Fruit fly (Drosophila melanogaster) whole organism, larva: ENCODE data around the gene CG9257.

Experiments used
- noc ChIP-seq: fragments of 200-800 bp; sonication (Bioruptor generic); optimal IDR thresholded peaks from 3 replicates; lab custom pipeline; 2019; ENCODE audit warnings: missing biosample characterization, mild to moderate bottlenecking, missing genetic modification characterization, moderate library complexity

Gene CG9257

dm6 chr2L:21084268-21084667 is 18.3 kb upstream of the CG9257 start, which contains the start of gene CG33510:
Gene CG33510, minus strand, starts transcription at chr2L:21084326.
- TF ChIP-seq noc (tag; lab: Kevin White, UChicago): peak; percentile 83

DNA sequence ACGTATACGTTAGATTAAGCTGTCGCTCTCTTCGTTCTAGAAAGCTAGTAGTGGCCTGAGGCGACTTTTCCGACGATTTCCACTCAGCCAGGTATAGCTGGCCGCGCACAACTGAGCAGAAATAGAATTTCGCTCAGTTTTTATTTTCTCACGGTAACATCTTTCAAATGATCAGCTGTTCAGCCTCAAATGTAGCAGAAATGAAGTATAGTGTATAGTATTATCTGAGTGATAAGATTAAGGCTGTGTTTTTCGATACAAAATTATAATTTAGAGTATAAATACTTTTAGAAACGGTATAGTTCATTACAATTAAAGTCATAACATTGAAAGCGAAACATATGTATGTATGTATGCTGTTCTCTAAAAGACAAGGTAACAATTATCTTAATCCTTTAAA is 16.1 kb upstream of the CG9257 start, which contains the start of gene CG33509:
Gene CG33509 (minus strand): TSS at position 101 of the 400 bp plus-strand sequence.
- no peak for TF ChIP-seq noc (tag; lab: Kevin White, UChicago)

DNA sequence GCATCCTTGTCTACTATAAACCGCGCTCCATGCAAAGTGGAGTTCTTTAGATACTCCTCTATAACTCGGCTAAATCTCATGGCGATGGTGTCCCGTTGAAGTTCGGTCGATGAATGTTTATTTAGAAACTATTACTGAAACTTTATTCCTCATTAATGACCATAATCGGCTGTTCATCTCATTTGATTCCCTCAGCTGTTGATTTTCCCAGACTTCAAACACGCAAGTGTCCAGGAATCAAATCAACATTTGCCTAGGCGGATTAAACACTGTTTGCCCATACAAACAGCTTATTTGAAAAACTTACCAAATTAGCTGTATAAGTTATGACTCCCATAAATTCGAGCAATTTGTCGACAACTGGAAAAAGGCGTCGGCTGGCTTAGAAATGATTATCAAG is 13.9 kb upstream of the CG9257 start, which contains the start of gene ppk13:
Gene ppk13 (minus strand): TSS at position 101 of the 400 bp plus-strand sequence.
- no peak for TF ChIP-seq noc (tag; lab: Kevin White, UChicago)

DNA sequence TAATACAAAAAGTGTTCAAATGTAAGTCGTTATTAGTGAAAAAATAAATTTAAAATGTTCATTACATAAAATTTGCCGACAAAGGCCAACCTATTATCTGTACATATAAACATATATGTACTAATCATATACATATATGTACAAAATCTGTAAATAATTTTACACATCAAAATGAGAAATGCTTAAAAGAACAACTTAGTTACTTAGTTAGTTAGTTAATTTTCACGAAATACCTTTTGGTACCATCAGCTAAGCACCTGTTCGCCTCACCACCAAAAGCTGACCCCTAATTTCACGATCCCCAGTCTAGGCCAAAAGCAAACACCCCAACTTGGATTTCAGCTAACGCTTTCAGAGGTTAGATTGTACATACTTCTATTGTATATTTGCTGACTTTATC is 13.5 kb upstream of the CG9257 start, which contains the start of gene CG9259:
Gene CG9259 (plus strand): TSS at position 301 of the 400 bp plus-strand sequence.
- no peak for TF ChIP-seq noc (tag; lab: Kevin White, UChicago)

dm6 chr2L:21090958-21091357 is 11.6 kb upstream of the CG9257 start, which contains the start of gene CG14397:
Gene CG14397, plus strand, starts transcription at chr2L:21091227.
- TF ChIP-seq noc (tag; lab: Kevin White, UChicago): no peak

DNA sequence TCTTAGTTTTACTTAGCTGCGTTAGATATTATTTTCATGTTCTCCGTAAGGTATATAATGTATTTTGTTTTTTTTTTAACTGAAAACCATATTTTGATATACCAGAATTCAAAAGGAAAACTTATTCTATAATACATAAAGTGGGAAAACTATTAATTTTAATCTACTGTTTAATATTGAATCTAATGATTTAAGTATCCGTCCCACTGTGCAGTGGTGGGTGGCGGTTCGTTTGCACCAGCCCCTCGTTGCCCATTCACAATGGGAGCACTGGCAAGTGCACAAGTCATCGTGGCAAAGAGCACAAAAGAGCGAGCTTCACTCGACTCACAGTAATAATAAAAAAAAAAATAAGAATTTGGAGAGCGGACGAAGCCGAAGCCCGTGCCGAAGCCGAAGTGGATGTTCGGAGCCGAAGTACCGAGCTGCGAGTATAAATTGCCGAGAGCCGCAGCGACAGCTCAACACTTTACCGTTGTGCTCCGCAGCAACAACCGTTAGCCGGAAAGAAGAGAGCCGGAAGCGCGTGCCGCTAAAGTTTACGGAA is 6.0 kb upstream of the CG9257 start, which contains the start of gene CG34136:
Gene CG34136 (plus strand): TSS at position 475 of the 547 bp plus-strand sequence.
- no peak for TF ChIP-seq noc (tag; lab: Kevin White, UChicago)

DNA sequence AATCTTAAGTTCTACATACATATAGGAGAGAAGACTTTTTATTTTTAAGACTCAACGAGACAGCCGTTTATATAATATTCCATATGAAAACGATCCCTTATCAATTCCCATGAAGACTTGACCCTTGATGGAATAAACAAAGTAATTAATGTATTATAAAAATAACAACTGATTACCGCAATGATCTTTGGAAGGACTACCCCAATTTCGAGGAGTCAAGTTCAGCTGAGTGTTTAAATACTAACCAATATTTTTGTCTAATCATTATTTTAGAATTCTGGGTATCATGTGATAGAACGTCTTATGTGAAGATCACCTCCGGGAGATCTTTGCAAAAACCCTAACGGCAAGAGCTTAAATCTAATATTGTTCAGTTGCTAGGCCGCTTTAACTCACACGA is 4.7 kb upstream of the CG9257 start:
- TF ChIP-seq noc (tag; lab: Kevin White, UChicago): no peak

DNA sequence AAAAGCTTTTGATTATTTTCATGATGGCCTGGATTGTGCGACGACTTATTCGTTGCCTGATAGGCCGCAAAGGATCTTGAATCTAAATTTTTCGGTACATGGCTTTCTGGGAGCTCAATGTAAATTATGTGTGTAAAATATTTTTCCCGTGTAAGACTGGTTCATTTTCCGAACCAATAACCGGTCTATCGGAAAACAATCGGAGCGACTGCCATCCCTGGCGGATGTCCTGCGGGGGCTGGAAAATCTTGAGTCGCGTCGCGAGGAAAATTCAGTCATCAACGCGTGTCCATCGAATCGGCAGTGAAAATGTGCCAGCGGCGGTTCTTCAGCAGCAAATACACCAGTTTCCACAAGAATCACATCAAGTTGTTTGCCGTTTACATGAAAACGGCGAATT is 1.8 kb downstream of the CG9257 start, which contains the start of the genes CG46307 and Nhe2:
Gene CG46307 (plus strand): TSS at position 243 of the 400 bp plus-strand sequence.
Gene Nhe2 (plus strand): TSS at position 243 of the 400 bp plus-strand sequence.
- no peak for TF ChIP-seq noc (tag; lab: Kevin White, UChicago)

- no peak for TF ChIP-seq noc (tag; lab: Kevin White, UChicago)
These were observed 2.6 kb downstream of the CG9257 start for dm6 chr2L:21105127-21105526.

DNA sequence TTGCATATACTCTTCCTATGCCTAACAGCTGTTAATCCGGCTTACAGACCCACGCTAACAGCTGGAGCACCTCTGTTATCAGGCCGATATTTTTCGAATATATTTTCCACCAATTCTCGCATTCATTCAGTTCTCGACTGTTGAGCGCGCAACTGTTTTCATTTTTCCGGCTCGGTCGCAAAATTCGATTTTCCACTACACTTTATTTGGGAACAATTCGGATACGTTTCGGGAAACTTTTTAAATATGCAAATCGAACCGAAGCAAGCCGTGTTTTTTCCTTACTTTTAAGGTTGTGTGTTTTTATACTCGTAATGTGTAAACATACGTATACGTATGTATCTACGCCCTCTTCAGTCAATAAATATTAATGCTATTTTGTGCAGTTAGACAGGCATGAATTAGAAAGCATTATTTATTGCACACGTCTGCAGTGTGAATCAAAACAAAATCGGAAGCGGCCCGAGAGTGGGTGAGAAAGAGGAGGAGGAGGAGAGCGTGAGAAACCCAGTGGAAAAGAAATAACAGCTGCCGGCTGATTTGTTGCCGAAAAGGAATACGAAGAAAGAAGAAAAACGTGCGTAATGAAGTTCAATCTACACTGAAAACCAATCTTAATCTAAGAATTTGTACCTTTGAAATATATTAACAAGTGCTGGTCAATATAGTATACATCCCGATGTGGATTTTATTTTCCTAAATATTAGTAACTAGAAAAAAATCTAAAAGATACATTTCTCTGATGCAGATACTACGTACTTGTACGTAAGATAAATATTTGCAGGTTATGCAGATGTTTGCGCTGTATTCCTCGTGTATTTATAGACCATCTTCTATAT is 5.3 kb downstream of the CG9257 start:
- peak; percentile 20 for TF ChIP-seq noc (tag; lab: Kevin White, UChicago)

DNA sequence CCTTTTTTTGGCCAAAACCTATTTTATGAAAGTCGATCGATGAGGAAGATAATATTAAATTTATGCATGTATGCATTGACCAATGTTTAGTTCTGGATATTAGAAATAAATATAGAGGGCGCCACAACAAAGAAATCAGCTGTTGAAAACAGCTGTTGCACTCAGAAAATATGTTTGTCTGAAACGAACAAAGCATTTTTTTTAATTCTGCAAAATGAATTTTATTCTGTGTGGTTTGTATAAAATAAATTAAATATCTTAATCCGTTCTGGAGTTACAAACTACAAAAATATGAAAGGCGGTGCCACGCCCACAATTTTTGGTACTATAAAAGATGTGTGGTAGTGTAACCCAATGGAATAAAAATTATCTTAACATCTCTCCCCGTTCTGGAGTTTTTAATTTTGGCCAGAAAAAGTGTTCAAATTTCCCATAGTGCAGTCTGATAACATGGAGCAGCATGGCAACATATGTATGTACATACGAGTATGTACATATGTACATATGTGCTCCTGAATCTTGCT is 6.3 kb downstream of the CG9257 start:
- TF ChIP-seq noc (tag; lab: Kevin White, UChicago): no peak

DNA sequence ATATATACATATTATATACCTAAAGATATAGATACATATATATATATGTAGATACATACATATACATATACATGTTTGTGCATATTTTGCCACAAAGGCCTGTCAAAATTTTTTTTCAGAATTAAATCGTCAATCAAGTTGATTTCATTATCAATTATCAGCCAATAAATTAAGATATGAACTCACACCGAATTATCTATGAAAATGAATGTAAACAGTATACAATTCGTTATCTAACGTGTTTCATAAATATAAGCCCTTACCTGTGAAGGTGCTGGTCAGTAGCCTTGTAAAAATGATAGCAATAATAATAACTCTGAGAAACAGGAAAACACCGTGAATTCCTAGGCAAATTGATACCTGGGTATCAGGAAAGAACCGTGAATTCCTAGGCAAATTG is 7.1 kb downstream of the CG9257 start:
- no peak for TF ChIP-seq noc (tag; lab: Kevin White, UChicago)

dm6 chr2L:21111849-21112248 is 9.3 kb downstream of the CG9257 start:
- no peak for TF ChIP-seq noc (tag; lab: Kevin White, UChicago)

DNA sequence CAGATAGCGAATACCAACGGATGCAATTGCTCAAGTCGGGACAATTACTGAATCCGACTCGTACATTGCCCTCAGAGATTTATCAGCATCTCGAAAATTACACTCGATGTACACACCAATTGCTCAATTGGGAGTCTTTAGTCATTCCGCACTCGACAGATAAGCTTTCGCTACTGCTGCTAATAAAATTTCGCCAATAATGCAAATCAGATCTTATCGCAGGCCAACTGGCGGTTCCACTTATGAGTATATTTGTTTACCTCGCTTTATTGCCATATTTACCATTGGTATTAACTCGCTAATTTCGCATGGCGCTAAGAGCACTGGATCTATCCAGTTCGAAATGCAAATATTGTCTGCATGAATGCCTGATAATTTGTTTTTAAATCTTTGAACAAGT is 11.0 kb downstream of the CG9257 start:
- no peak for TF ChIP-seq noc (tag; lab: Kevin White, UChicago)

DNA sequence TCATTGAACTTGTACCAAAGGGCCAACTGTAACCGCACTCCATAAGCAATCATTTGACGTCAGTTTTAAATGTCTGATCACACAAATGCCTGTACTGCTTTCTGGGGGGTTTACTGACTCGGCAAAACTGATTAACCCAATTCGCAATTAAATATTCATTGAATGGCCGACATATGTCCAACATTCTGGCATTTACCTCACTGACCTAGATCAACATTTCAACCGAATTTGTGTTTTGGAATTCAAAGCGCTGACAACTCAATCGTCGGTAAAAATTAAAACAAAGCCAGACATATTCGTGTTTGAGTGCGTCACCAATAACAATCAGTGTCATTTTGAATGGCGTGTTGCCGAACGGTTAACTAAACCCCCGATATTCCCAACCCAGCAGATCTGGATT is 13.1 kb downstream of the CG9257 start:
- TF ChIP-seq noc (tag; lab: Kevin White, UChicago): no peak

- no peak for TF ChIP-seq noc (tag; lab: Kevin White, UChicago)
These were observed 33.2 kb downstream of the CG9257 start for dm6 chr2L:21135764-21136163.
